Fruit fly (Drosophila melanogaster) whole organism, embryonic: Measurements from ENCODE around the gene CCAP-R.

Source experiments
- Bdp1 ChIP-seq: fragments of 200-800 bp; sonication (Bioruptor generic); optimal IDR thresholded peaks from 3 replicates; lab custom pipeline; 2016; ENCODE audit warnings: missing biosample characterization, missing genetic modification characterization
- Blimp-1 ChIP-seq: fragments of 200-800 bp; sonication (Bioruptor generic); optimal IDR thresholded peaks from 3 replicates; lab custom pipeline; 2018; ENCODE audit warnings: missing biosample characterization, missing genetic modification characterization, mild to moderate bottlenecking, moderate library complexity, missing genetic modification reagents
- C15 ChIP-seq: fragments of 200-800 bp; sonication (Bioruptor generic); IDR thresholded peaks from 3 replicates; pipeline ENCODE4 v1.3.6; 2022; ENCODE audit warnings: missing biosample characterization, missing genetic modification characterization
- CG10209 ChIP-seq: fragments of 200-800 bp; sonication (Bioruptor generic); optimal IDR thresholded peaks from 3 replicates; lab custom pipeline; 2017; ENCODE audit warnings: missing biosample characterization, mild to moderate bottlenecking, missing genetic modification characterization, missing genetic modification reagents
- CG12219 ChIP-seq: fragments of 200-800 bp; sonication (Bioruptor generic); optimal IDR thresholded peaks from 3 replicates; lab custom pipeline; 2018; ENCODE audit warnings: missing biosample characterization, mild to moderate bottlenecking, missing genetic modification characterization
- CG12236 ChIP-seq: fragments of 200-800 bp; sonication (Bioruptor generic); optimal IDR thresholded peaks from 2 replicates; lab custom pipeline; 2016; ENCODE audit warnings: missing biosample characterization, missing genetic modification characterization
- CG12391 ChIP-seq: fragments of 200-800 bp; sonication (Bioruptor generic); optimal IDR thresholded peaks from 3 replicates; lab custom pipeline; 2018; ENCODE audit warnings: missing biosample characterization, mild to moderate bottlenecking, missing genetic modification characterization, moderate library complexity
- CG14860 ChIP-seq: fragments of 200-800 bp; sonication (Bioruptor generic); IDR thresholded peaks from 3 replicates; pipeline ENCODE4 v1.3.6; 2022; ENCODE audit warnings: missing biosample characterization, missing genetic modification characterization; ENCODE audit not compliant: partially characterized antibody
- CG15514 ChIP-seq: fragments of 200-800 bp; sonication (Bioruptor generic); optimal IDR thresholded peaks from 3 replicates; lab custom pipeline; 2017; ENCODE audit warnings: missing biosample characterization, missing genetic modification characterization, mild to moderate bottlenecking, moderate library complexity, missing genetic modification reagents
- CG15601 ChIP-seq: fragments of 200-800 bp; sonication (Bioruptor generic); optimal IDR thresholded peaks from 3 replicates; lab custom pipeline; 2019; ENCODE audit warnings: missing biosample characterization, mild to moderate bottlenecking, missing genetic modification characterization, moderate library complexity
- CG17568 ChIP-seq: fragments of 200-800 bp; sonication (Bioruptor generic); optimal IDR thresholded peaks from 2 replicates; lab custom pipeline; 2018; ENCODE audit warnings: missing biosample characterization, mild to moderate bottlenecking, missing genetic modification characterization, moderate library complexity
- CG18011 ChIP-seq: fragments of 200-800 bp; sonication (Bioruptor generic); optimal IDR thresholded peaks from 2 replicates; lab custom pipeline; 2017; ENCODE audit warnings: missing biosample characterization, missing genetic modification characterization, mild to moderate bottlenecking, moderate library complexity, missing genotype
- CG18764 ChIP-seq: fragments of 200-800 bp; sonication (Bioruptor generic); optimal IDR thresholded peaks from 3 replicates; lab custom pipeline; 2016; ENCODE audit warnings: missing biosample characterization, missing genetic modification characterization
- CG2199 ChIP-seq: fragments of 200-800 bp; sonication (Bioruptor generic); IDR thresholded peaks from 3 replicates; pipeline ENCODE4 v1.3.6; 2022; ENCODE audit warnings: missing biosample characterization, missing genetic modification characterization
- CG2875 ChIP-seq: fragments of 200-800 bp; sonication (Bioruptor generic); optimal IDR thresholded peaks from 2 replicates; lab custom pipeline; 2017; ENCODE audit warnings: missing biosample characterization, mild to moderate bottlenecking, missing genetic modification characterization, missing genetic modification reagents
- CG34422 ChIP-seq: fragments of 200-800 bp; sonication (Bioruptor generic); IDR thresholded peaks from 3 replicates; pipeline ENCODE4 v1.3.6; 2022; ENCODE audit warnings: missing biosample characterization, missing genetic modification characterization
- CG3726 ChIP-seq: fragments of 200-800 bp; sonication (Bioruptor generic); IDR thresholded peaks from 3 replicates; pipeline ENCODE4, ENCODE4 v1.3.6; 2022; ENCODE audit warnings: missing biosample characterization, missing genetic modification characterization
- CG4424 ChIP-seq: fragments of 200-800 bp; sonication (Bioruptor generic); optimal IDR thresholded peaks from 3 replicates; lab custom pipeline; 2016; ENCODE audit warnings: missing biosample characterization, missing genetic modification characterization
- CG7271 ChIP-seq: fragments of 200-800 bp; sonication (Bioruptor generic); optimal IDR thresholded peaks from 2 replicates; lab custom pipeline; 2018; ENCODE audit warnings: missing biosample characterization, mild to moderate bottlenecking, missing genetic modification characterization, moderate library complexity
- CG9727 ChIP-seq: fragments of 200-800 bp; sonication (Bioruptor generic); optimal IDR thresholded peaks from 3 replicates; lab custom pipeline; 2017; ENCODE audit warnings: missing biosample characterization, mild to moderate bottlenecking, missing genetic modification characterization
- CTCF ChIP-seq: fragments of 200-800 bp; sonication (Bioruptor generic); optimal IDR thresholded peaks from 2 replicates; lab custom pipeline; 2017; ENCODE audit warnings: missing biosample characterization, mild to moderate bottlenecking, missing genetic modification characterization, moderate library complexity
- Dref ChIP-seq: fragments of 200-800 bp; sonication (Bioruptor generic); IDR thresholded peaks from 2 replicates; pipeline ENCODE4 v1.3.6; 2022; ENCODE audit warnings: missing biosample characterization, missing genetic modification characterization
- Fer3 ChIP-seq: fragments of 200-800 bp; sonication (Bioruptor generic); optimal IDR thresholded peaks from 2 replicates; lab custom pipeline; 2018; ENCODE audit warnings: missing biosample characterization, mild to moderate bottlenecking, missing genetic modification characterization, moderate library complexity
- GATAe ChIP-seq: fragments of 200-800 bp; sonication (Bioruptor generic); conservative IDR thresholded peaks from 2 replicates; pipeline ENCODE4 v1.3.6; 2022; ENCODE audit warnings: missing biosample characterization, missing genetic modification characterization
- Gug ChIP-seq: fragments of 200-800 bp; sonication (Bioruptor generic); IDR thresholded peaks from 4 replicates; pipeline ENCODE4 v1.3.6; 2022; ENCODE audit warnings: missing biosample characterization, missing genetic modification characterization
- Hand ChIP-seq: fragments of 200-800 bp; sonication (Bioruptor generic); optimal IDR thresholded peaks from 2 replicates; lab custom pipeline; 2017; ENCODE audit warnings: mild to moderate bottlenecking, missing biosample characterization, missing genetic modification reagents, missing genetic modification characterization
- Hr3 ChIP-seq: fragments of 200-800 bp; sonication (Bioruptor generic); optimal IDR thresholded peaks from 3 replicates; lab custom pipeline; 2016; ENCODE audit warnings: missing biosample characterization, missing genetic modification characterization
- Hsf ChIP-seq: fragments of 200-800 bp; sonication (Bioruptor generic); optimal IDR thresholded peaks from 3 replicates; lab custom pipeline; 2016; ENCODE audit warnings: missing biosample characterization, missing genetic modification characterization
- MESR4 ChIP-seq: fragments of 200-800 bp; sonication (Bioruptor generic); optimal IDR thresholded peaks from 2 replicates; lab custom pipeline; 2018; ENCODE audit warnings: missing biosample characterization, mild to moderate bottlenecking, missing genetic modification characterization, moderate library complexity
- Max ChIP-seq: fragments of 200-800 bp; sonication (Bioruptor generic); optimal IDR thresholded peaks from 2 replicates; lab custom pipeline; 2016; ENCODE audit warnings: missing biosample characterization, mild to moderate bottlenecking, missing genetic modification characterization
- Optix ChIP-seq: fragments of 200-800 bp; sonication (Bioruptor generic); IDR thresholded peaks from 3 replicates; pipeline ENCODE4 v1.3.6; 2022; ENCODE audit warnings: missing biosample characterization, missing genetic modification characterization
- Pdp1 ChIP-seq, 2 experiments: fragments of 200-800 bp; sonication (Bioruptor generic); optimal IDR thresholded peaks; 3 replicates each; lab custom pipeline; 2016; ENCODE audit warnings: missing biosample characterization in 2 of 2, missing genetic modification characterization in 2 of 2, mild to moderate bottlenecking in 1 of 2, moderate library complexity in 1 of 2
- Sin3A ChIP-seq: fragments of >200 bp; optimal IDR thresholded peaks from 2 replicates; lab custom pipeline; 2018
- Six4 ChIP-seq: fragments of 200-800 bp; sonication (Bioruptor generic); optimal IDR thresholded peaks from 2 replicates; lab custom pipeline; 2016; ENCODE audit warnings: missing biosample characterization, missing genetic modification characterization
- Spps ChIP-seq: fragments of 200-800 bp; sonication (Bioruptor generic); optimal IDR thresholded peaks from 2 replicates; lab custom pipeline; 2018; ENCODE audit warnings: missing biosample characterization, mild to moderate bottlenecking, missing genetic modification characterization
- Sry-δ ChIP-seq: fragments of 200-800 bp; sonication (Bioruptor generic); optimal IDR thresholded peaks from 2 replicates; lab custom pipeline; 2016; ENCODE audit warnings: missing biosample characterization, missing genetic modification characterization
- aop ChIP-seq: fragments of 200-800 bp; sonication (Bioruptor generic); IDR thresholded peaks from 2 replicates; pipeline ENCODE4 v1.3.6; 2022; ENCODE audit warnings: missing biosample characterization, missing genetic modification characterization
- ewg ChIP-seq: fragments of 200-800 bp; sonication (Bioruptor generic); optimal IDR thresholded peaks from 3 replicates; lab custom pipeline; 2017; ENCODE audit warnings: mild to moderate bottlenecking, missing biosample characterization, missing genetic modification reagents, missing genetic modification characterization
- eyg ChIP-seq: fragments of 200-800 bp; sonication (Bioruptor generic); optimal IDR thresholded peaks from 3 replicates; lab custom pipeline; 2016; ENCODE audit warnings: missing biosample characterization, missing genetic modification characterization
- fd3F ChIP-seq: fragments of 200-800 bp; sonication (Bioruptor generic); optimal IDR thresholded peaks from 2 replicates; lab custom pipeline; 2018; ENCODE audit warnings: missing biosample characterization, mild to moderate bottlenecking, missing genetic modification characterization, moderate library complexity
- fd64A ChIP-seq: fragments of 200-800 bp; sonication (Bioruptor generic); optimal IDR thresholded peaks from 3 replicates; lab custom pipeline; 2018; ENCODE audit warnings: missing biosample characterization, mild to moderate bottlenecking, missing genetic modification characterization
- ftz-f1 ChIP-seq: fragments of 200-800 bp; sonication (Bioruptor generic); optimal IDR thresholded peaks from 2 replicates; lab custom pipeline; 2016; ENCODE audit warnings: missing biosample characterization, missing genetic modification characterization
- gsb-n ChIP-seq: fragments of 200-800 bp; sonication (Bioruptor generic); optimal IDR thresholded peaks from 3 replicates; lab custom pipeline; 2018; ENCODE audit warnings: missing biosample characterization, mild to moderate bottlenecking, missing genetic modification characterization
- hbn ChIP-seq: fragments of 200-800 bp; sonication (Bioruptor generic); IDR thresholded peaks from 2 replicates; pipeline ENCODE4 v1.3.6; 2022; ENCODE audit warnings: missing biosample characterization, missing genetic modification characterization; ENCODE audit not compliant: partially characterized antibody
- lola ChIP-seq, 3 experiments: fragments of >200 bp in 2 of 3; fragments of 200-800 bp in 1 of 3; sonication (Bioruptor generic) in 1 of 3; optimal IDR thresholded peaks; 2 replicates each; lab custom pipeline; 2017 to 2019; ENCODE audit warnings: missing biosample characterization in 3 of 3, missing genetic modification characterization in 3 of 3, mild to moderate bottlenecking in 1 of 3, moderate library complexity in 1 of 3
- odd ChIP-seq: fragments of 200-800 bp; sonication (Bioruptor generic); optimal IDR thresholded peaks from 2 replicates; lab custom pipeline; 2017; ENCODE audit warnings: missing biosample characterization, mild to moderate bottlenecking, missing genetic modification characterization
- pum ChIP-seq: fragments of 200-800 bp; sonication (Bioruptor generic); optimal IDR thresholded peaks from 2 replicates; lab custom pipeline; 2016; ENCODE audit warnings: missing biosample characterization, missing genetic modification characterization
- seq ChIP-seq: fragments of 200-800 bp; sonication (Bioruptor generic); IDR thresholded peaks from 2 replicates; pipeline ENCODE4 v1.3.6; 2022; ENCODE audit warnings: missing biosample characterization, missing genetic modification characterization
- wdn ChIP-seq: fragments of 200-800 bp; sonication (Bioruptor generic); IDR thresholded peaks from 2 replicates; pipeline ENCODE4 v1.3.6; 2022; ENCODE audit warnings: missing biosample characterization, missing genetic modification characterization
- wor ChIP-seq: fragments of 200-800 bp; sonication (Bioruptor generic); IDR thresholded peaks from 2 replicates; pipeline ENCODE4 v1.3.6; 2022; ENCODE audit warnings: missing biosample characterization, missing genetic modification characterization

CCAP-R gene

DNA sequence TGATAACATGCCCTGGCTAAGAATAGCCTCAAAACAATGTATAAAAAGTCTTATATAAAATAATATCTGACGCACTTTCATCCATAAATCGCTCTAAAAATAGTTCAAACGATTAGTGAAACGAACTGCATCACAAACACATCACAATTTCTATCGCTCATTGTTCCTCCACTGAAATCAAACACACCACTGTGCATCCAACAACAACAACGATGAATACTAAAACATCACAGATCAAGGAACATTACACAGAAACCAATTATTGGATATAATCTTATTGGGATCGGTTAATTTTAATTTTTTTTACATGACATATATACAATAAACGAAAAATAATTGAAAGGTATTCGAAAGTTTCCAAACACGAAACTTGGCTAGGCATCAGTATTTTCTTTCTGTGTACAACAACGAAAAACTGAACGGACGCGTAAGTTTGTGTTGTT, 76.7 kb downstream of the CCAP-R start (continued):
- TF ChIP-seq lola (GFP tag; optimal IDR thresholded peaks at IDR 0.05; lab: Kevin White, UChicago) (peak in 1 of 3 experiments; percentile 77), pum (GFP tag; lab: Kevin White, UChicago) (peak; percentile 53), MESR4 (GFP tag; lab: Kevin White, UChicago) (peak; percentile 18), gsb-n (tag; lab: Kevin White, UChicago) (no peak), CG34422 (no peak; the same call in 2 of the 3 replicates), fd64A (GFP tag; lab: Kevin White, UChicago) (peak; percentile 48), CG7271 (tag; lab: Kevin White, UChicago) (peak; percentile 39), CG2199 (GFP tag; lab: Robert Waterston, UW) (0 out of 3 replicates have a peak, but pooled peaks have one; percentile 61), C15 (GFP tag; lab: Robert Waterston, UW) (0 out of 3 replicates have a peak, but pooled peaks have one; percentile 30), CG9727 (GFP tag; lab: Kevin White, UChicago) (peak; percentile 71), Bdp1 (GFP tag; lab: Kevin White, UChicago) (no peak), Optix (GFP tag; lab: Robert Waterston, UW) (no peak), Six4 (GFP tag; lab: Kevin White, UChicago) (peak; percentile 73), wor (GFP tag; lab: Robert Waterston, UW) (peak; percentile 74; the same call in 1 of the 2 replicates), Sry-δ (GFP tag; lab: Kevin White, UChicago) (peak; percentile 35), Hsf (peak; percentile 73), CG12391 (peak; percentile 86), eyg (GFP tag; lab: Kevin White, UChicago) (peak; percentile 63), Max (GFP tag; lab: Kevin White, UChicago) (peak; percentile 69), Pdp1 (GFP tag; optimal IDR thresholded peaks at IDR 0.05; lab: Kevin White, UChicago) (peak; percentile 61), Fer3 (tag; lab: Kevin White, UChicago) (peak; percentile 74), Dref (no peak), Blimp-1 (peak; percentile 85), CG15514 (GFP tag; lab: Kevin White, UChicago) (peak; percentile 43), CG4424 (peak; percentile 80), CG12236 (peak; percentile 25), Gug (peak; percentile 67), CG18011 (peak; percentile 22), CG15601 (tag; lab: Kevin White, UChicago) (peak; percentile 67), fd3F (GFP tag; lab: Kevin White, UChicago) (peak; percentile 61), CG17568 (GFP tag; lab: Kevin White, UChicago) (peak; percentile 54), ewg (GFP tag; lab: Kevin White, UChicago) (peak; percentile 66), hbn (GFP tag; lab: Robert Waterston, UW) (no peak), Hand (no peak), seq (GFP tag; lab: Robert Waterston, UW) (peak; percentile 68), CTCF (GFP tag; lab: Kevin White, UChicago) (peak; percentile 52), Spps (peak; percentile 57), CG3726 (no peak), Hr3 (GFP tag; lab: Kevin White, UChicago) (peak; percentile 71), ftz-f1 (GFP tag; lab: Kevin White, UChicago) (no peak), CG2875 (peak; percentile 44), wdn (GFP tag; lab: Robert Waterston, UW) (no peak), CG18764 (GFP tag; lab: Kevin White, UChicago) (peak; percentile 53), aop (GFP tag; lab: Robert Waterston, UW) (peak; percentile 40; the same call in 1 of the 2 replicates), odd (GFP tag; lab: Kevin White, UChicago) (peak; percentile 37), Sin3A (lab: Kevin White, UChicago) (no peak), GATAe (GFP tag; lab: Robert Waterston, UW) (no peak; the same call in 1 of the 2 replicates), CG10209 (GFP tag; lab: Kevin White, UChicago) (peak; percentile 54), CG12219 (GFP tag; lab: Kevin White, UChicago) (peak; percentile 79), CG14860 (GFP tag; lab: Robert Waterston, UW) (no peak)
